Fruit fly (Drosophila melanogaster): Measurements from ENCODE around the gene wda.

- no peak for TF ChIP-seq OdsH (GFP tag; optimal IDR thresholded peaks at IDR 0.05)
- TF ChIP-seq GATAd (GFP tag; optimal IDR thresholded peaks at IDR 0.05), result no peak
- no peak for TF ChIP-seq brk (GFP tag; optimal IDR thresholded peaks at IDR 0.05)
- TF ChIP-seq tai (GFP tag; optimal IDR thresholded peaks at IDR 0.05), result no peak
- no peak for TF ChIP-seq h (GFP tag; optimal IDR thresholded peaks at IDR 0.05)
- TF ChIP-seq sv (GFP tag; optimal IDR thresholded peaks at IDR 0.05), result no peak
- TF ChIP-seq br (GFP tag; optimal IDR thresholded peaks at IDR 0.05), result no peak
- no peak for TF ChIP-seq Sp1 (GFP tag; optimal IDR thresholded peaks at IDR 0.05)
- no peak for TF ChIP-seq psq (GFP tag; optimal IDR thresholded peaks at IDR 0.05)
- no peak for TF ChIP-seq HLH106 (tag; optimal IDR thresholded peaks at IDR 0.05)
- TF ChIP-seq Myc (optimal IDR thresholded peaks at IDR 0.05), result no peak
- TF ChIP-seq Hnf4 (GFP tag; optimal IDR thresholded peaks at IDR 0.05), result no peak
- TF ChIP-seq Dfd (GFP tag; optimal IDR thresholded peaks at IDR 0.05), result no peak
Measured at dm6 chr3R:23260569-23260968, 2.7 kb upstream of the wda start.
